Worm (Caenorhabditis elegans) whole organism, early embryonic: ENCODE data around the gene T22G5.1.

Source experiments
- B0310.2 ChIP-seq: sonication (generic microtip); optimal IDR thresholded peaks from 2 replicates; lab custom pipeline; 2016; ENCODE audit warnings: mild to moderate bottlenecking, missing genetic modification characterization, missing compliant biosample characterization
- F13C5.2 ChIP-seq: sonication (generic microtip); optimal IDR thresholded peaks from 2 replicates; lab custom pipeline; 2017; ENCODE audit warnings: mild to moderate bottlenecking, missing genetic modification characterization, inconsistent platforms, missing compliant biosample characterization
- aly-1 ChIP-seq: sonication (generic microtip); optimal IDR thresholded peaks from 2 replicates; lab custom pipeline; 2016; ENCODE audit warnings: missing genetic modification characterization, missing compliant biosample characterization
- ama-1 ChIP-seq: fragments of 150-350 bp; optimal IDR thresholded peaks from 2 replicates; lab custom pipeline; 2014
- ceh-13 ChIP-seq: fragments of 200-800 bp; sonication (Bioruptor generic); optimal IDR thresholded peaks from 2 replicates; lab custom pipeline; 2018; ENCODE audit warnings: mild to moderate bottlenecking, missing genetic modification characterization, missing compliant biosample characterization
- ceh-36 ChIP-seq: sonication (generic microtip); optimal IDR thresholded peaks from 2 replicates; lab custom pipeline; 2016; ENCODE audit warnings: missing genetic modification characterization, inconsistent platforms, missing compliant biosample characterization
- ets-7 ChIP-seq: sonication (generic microtip); optimal IDR thresholded peaks from 2 replicates; lab custom pipeline; 2016; ENCODE audit warnings: missing genotype, missing genetic modification characterization, missing compliant biosample characterization
- flt-1 ChIP-seq: fragments of 200-800 bp; sonication (Bioruptor generic); IDR thresholded peaks from 2 replicates; pipeline ENCODE4 v1.3.6; 2022; ENCODE audit warnings: missing genetic modification characterization, missing compliant biosample characterization
- hmbx-1 ChIP-seq: sonication (generic microtip); optimal IDR thresholded peaks from 2 replicates; lab custom pipeline; 2016; ENCODE audit warnings: mild to moderate bottlenecking, missing genetic modification characterization, missing compliant biosample characterization
- hmg-4 ChIP-seq: fragments of 200-800 bp; sonication (Bioruptor generic); optimal IDR thresholded peaks from 2 replicates; lab custom pipeline; 2018; ENCODE audit warnings: mild to moderate bottlenecking, missing genetic modification characterization, missing compliant biosample characterization
- hnd-1 ChIP-seq: sonication (generic microtip); optimal IDR thresholded peaks from 2 replicates; lab custom pipeline; 2016; ENCODE audit warnings: missing genetic modification characterization, missing compliant biosample characterization
- pes-1 ChIP-seq: fragments of 200-800 bp; sonication (Bioruptor generic); IDR thresholded peaks from 2 replicates; pipeline ENCODE4 v1.3.6; 2022; ENCODE audit warnings: missing genetic modification reagents, missing genetic modification characterization, missing compliant biosample characterization
- scrt-1 ChIP-seq: fragments of 200-800 bp; sonication (Bioruptor generic); IDR thresholded peaks from 2 replicates; pipeline ENCODE4 v1.3.6; 2022; ENCODE audit warnings: missing genetic modification characterization, missing compliant biosample characterization
- sea-1 ChIP-seq: fragments of 200-800 bp; sonication (Bioruptor generic); conservative IDR thresholded peaks from 2 replicates; pipeline ENCODE4 v1.3.6; 2022; ENCODE audit warnings: missing genetic modification characterization, missing compliant biosample characterization
- tbx-11 ChIP-seq: fragments of 200-800 bp; sonication (Bioruptor generic); IDR thresholded peaks from 2 replicates; pipeline ENCODE4 v1.3.6; 2022; ENCODE audit warnings: missing genetic modification characterization, missing compliant biosample characterization
- tbx-37 ChIP-seq: fragments of 200-800 bp; sonication (Bioruptor generic); conservative IDR thresholded peaks from 2 replicates; pipeline ENCODE4 v1.3.6; 2022; ENCODE audit warnings: missing genetic modification reagents, missing genetic modification characterization, missing compliant biosample characterization
- tra-4 ChIP-seq: sonication (generic microtip); optimal IDR thresholded peaks from 2 replicates; lab custom pipeline; 2017; ENCODE audit warnings: missing genetic modification characterization, missing compliant biosample characterization

The T22G5.1 gene

DNA sequence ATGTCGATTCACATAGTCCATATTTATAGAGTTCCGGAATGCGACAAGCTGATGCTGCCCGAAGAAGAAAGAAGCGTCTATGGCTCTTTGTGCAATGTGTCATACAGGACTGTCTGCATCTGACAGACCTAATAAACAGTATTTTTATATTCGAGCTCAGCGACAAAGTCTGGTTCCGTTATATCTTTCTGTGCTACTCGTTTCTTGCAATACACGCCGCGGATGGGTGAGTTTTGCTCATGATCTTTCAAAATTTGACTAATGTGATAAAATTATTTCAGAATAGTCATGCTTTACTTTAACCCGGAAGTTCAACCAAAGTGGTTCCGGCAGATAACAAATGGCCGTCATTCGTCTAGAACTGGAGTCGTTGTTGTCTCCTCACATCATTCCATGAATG is 12.9 kb upstream of the T22G5.1 start:
- TF ChIP-seq sea-1 (GFP tag; lab: Robert Waterston, UW) (no peak), pes-1 (no peak), B0310.2 (tag; lab: Kevin White, UChicago) (no peak), hmg-4 (GFP tag; lab: Kevin White, UChicago) (no peak), hmbx-1 (tag; lab: Kevin White, UChicago) (no peak), tbx-37 (no peak), ceh-36 (no peak), ceh-13 (GFP tag; lab: Kevin White, UChicago) (no peak), aly-1 (tag; lab: Kevin White, UChicago) (no peak), tra-4 (tag; lab: Kevin White, UChicago) (no peak), hnd-1 (no peak), flt-1 (GFP tag; lab: Robert Waterston, UW) (no peak), tbx-11 (GFP tag; lab: Robert Waterston, UW) (no peak), scrt-1 (GFP tag; lab: Robert Waterston, UW) (no peak), ama-1 (lab: Kevin White, UChicago) (no peak)

- TF ChIP-seq F13C5.2 (tag; lab: Kevin White, UChicago) (no peak), aly-1 (tag; lab: Kevin White, UChicago) (no peak)
Measured at ce11 chrV:13866353-13866752, 10.3 kb upstream of the T22G5.1 start, which contains the start of gene nhr-175. Gene nhr-175, plus strand, starts transcription at chrV:13866691.

- TF ChIP-seq hmbx-1 (tag; lab: Kevin White, UChicago) (peak; percentile 30), B0310.2 (tag; lab: Kevin White, UChicago) (peak; percentile 10)
Measured at ce11 chrV:13868886-13869285, 7.7 kb upstream of the T22G5.1 start.

DNA sequence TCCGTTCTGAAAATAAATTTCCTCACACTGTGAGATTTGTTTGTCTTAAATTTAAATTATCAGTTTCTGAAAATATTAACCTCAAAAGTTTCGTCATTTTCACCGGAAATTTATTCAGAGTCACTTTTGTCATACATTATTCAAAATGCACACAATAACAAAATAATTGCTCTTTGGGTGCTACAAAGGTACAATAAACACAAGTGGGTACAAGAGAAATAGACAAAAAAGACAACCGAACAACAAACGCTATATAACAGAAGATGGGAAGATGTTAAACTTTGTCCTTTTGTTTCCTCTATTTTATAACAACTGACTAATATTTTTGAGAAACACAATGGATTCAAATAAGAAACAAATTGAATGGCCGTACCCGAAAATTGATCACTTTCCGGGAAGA is 7.1 kb upstream of the T22G5.1 start:
- TF ChIP-seq hnd-1 (no peak), tbx-11 (GFP tag; lab: Robert Waterston, UW) (no peak), ama-1 (lab: Kevin White, UChicago) (no peak), flt-1 (GFP tag; lab: Robert Waterston, UW) (no peak), ceh-13 (GFP tag; lab: Kevin White, UChicago) (no peak), ceh-36 (no peak), tbx-37 (no peak)

DNA sequence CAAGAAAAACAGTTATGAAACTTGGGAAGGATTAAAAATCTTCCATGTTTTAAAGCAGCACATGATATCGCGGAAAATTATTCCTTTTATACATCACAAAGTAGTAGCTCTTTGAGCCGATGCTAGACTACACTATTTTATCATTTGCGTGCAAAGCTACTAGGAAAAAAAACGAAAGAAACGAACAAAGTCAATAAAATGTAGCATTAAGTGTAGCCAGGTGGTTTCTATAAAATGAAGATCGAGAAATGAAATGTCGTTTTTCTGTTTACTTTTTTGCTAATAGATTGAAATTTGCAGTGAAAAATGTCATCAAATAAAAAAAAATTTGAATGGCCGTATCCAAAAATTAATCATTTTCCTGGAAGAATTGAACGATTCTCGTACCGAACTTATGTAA is 3.7 kb upstream of the T22G5.1 start, which contains the start of gene cpt-5:
Gene cpt-5, plus strand, starts transcription at position 301 of the 400 bp plus-strand sequence.
- no peak for TF ChIP-seq tbx-11 (GFP tag; lab: Robert Waterston, UW)
- no peak for TF ChIP-seq tbx-37
- TF ChIP-seq scrt-1 (GFP tag; lab: Robert Waterston, UW): no peak
- TF ChIP-seq B0310.2 (tag; lab: Kevin White, UChicago): no peak
- TF ChIP-seq ceh-13 (GFP tag; lab: Kevin White, UChicago): no peak
- TF ChIP-seq hmg-4 (GFP tag; lab: Kevin White, UChicago): no peak
- no peak for TF ChIP-seq tra-4 (tag; lab: Kevin White, UChicago)
- TF ChIP-seq aly-1 (tag; lab: Kevin White, UChicago): no peak
- no peak for TF ChIP-seq hnd-1

DNA sequence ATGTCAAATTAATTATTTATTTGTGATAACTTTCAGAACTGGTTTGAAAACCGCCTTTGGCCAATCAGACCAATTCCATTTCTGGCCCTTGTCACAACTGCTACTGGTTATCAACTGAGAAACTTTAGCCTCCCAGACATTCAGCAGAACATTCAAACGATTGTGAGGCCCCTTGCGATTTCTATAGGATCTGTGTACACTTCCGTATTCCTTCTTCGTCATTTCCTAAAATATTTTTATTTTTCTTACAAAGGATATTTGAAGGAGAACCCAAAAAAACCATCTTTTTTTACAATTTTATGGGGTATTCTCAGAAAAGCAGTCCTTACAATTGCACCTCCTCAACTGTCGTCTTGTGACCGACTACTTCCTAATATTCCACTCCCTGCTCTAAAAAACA is 3.3 kb upstream of the T22G5.1 start:
- no peak for TF ChIP-seq tbx-11 (GFP tag; lab: Robert Waterston, UW)
- no peak for TF ChIP-seq scrt-1 (GFP tag; lab: Robert Waterston, UW)
- TF ChIP-seq hmbx-1 (tag; lab: Kevin White, UChicago): no peak
- no peak for TF ChIP-seq flt-1 (GFP tag; lab: Robert Waterston, UW)
- no peak for TF ChIP-seq tbx-37
- TF ChIP-seq hmg-4 (GFP tag; lab: Kevin White, UChicago): no peak
- no peak for TF ChIP-seq ama-1 (lab: Kevin White, UChicago)
- TF ChIP-seq pes-1: no peak
- TF ChIP-seq tra-4 (tag; lab: Kevin White, UChicago): no peak
- no peak for TF ChIP-seq aly-1 (tag; lab: Kevin White, UChicago)
- no peak for TF ChIP-seq hnd-1
- TF ChIP-seq F13C5.2 (tag; lab: Kevin White, UChicago): no peak
- no peak for TF ChIP-seq ets-7
- no peak for TF ChIP-seq ceh-13 (GFP tag; lab: Kevin White, UChicago)
- no peak for TF ChIP-seq B0310.2 (tag; lab: Kevin White, UChicago)

DNA sequence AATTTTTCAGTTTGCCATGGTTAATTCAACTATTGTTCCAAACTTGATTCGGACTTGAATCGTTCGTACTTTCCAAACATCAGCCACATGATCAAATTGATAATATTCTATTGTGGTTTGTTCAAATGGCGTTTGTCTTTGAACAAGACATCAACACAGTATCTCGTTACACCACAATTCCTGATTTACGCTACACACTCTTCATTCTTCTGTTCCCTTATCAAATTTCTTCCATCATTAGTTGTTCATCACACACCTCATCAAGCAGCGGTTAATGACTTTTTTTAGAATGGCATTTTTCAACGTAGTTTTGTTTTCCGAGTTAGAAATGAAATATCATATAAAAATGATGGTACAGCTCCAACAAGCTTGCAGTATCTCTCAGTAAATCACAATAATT is 1.6 kb downstream of the T22G5.1 start:
- TF ChIP-seq tbx-11 (GFP tag; lab: Robert Waterston, UW) (no peak), pes-1 (no peak), ets-7 (no peak), tra-4 (tag; lab: Kevin White, UChicago) (no peak), B0310.2 (tag; lab: Kevin White, UChicago) (no peak), sea-1 (GFP tag; lab: Robert Waterston, UW) (no peak), hmg-4 (GFP tag; lab: Kevin White, UChicago) (no peak), ceh-13 (GFP tag; lab: Kevin White, UChicago) (no peak), aly-1 (tag; lab: Kevin White, UChicago) (no peak), flt-1 (GFP tag; lab: Robert Waterston, UW) (no peak), scrt-1 (GFP tag; lab: Robert Waterston, UW) (no peak), hnd-1 (no peak), ceh-36 (no peak), hmbx-1 (tag; lab: Kevin White, UChicago) (no peak), ama-1 (lab: Kevin White, UChicago) (no peak), F13C5.2 (tag; lab: Kevin White, UChicago) (no peak), tbx-37 (no peak)

DNA sequence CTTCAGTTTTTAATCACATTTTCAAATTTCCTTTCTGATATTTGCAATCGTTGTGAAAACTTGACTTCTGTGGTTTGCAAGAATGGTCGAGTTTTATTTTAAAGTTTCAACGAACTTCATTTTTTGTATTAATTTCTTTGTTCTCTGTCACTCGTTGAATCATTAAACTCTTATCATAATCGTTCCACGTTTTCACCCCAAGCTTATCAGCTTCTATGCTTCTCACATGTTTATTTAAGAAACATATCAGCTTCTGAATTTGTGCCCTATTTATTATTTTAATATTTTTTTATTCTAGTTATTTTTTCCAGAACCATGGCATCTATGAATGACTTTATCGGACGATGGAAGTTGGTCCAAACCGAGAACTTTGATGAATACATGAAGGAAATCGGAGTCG is 2.6 kb downstream of the T22G5.1 start, which contains the start of gene lbp-7:
Gene lbp-7, plus strand, starts transcription at position 312 of the 400 bp plus-strand sequence.
- TF ChIP-seq sea-1 (GFP tag; lab: Robert Waterston, UW) (no peak), ama-1 (lab: Kevin White, UChicago) (no peak), pes-1 (no peak), flt-1 (GFP tag; lab: Robert Waterston, UW) (no peak), hmbx-1 (tag; lab: Kevin White, UChicago) (no peak), tbx-37 (no peak), ceh-13 (GFP tag; lab: Kevin White, UChicago) (no peak), hnd-1 (no peak), tra-4 (tag; lab: Kevin White, UChicago) (no peak), B0310.2 (tag; lab: Kevin White, UChicago) (no peak), tbx-11 (GFP tag; lab: Robert Waterston, UW) (no peak), hmg-4 (GFP tag; lab: Kevin White, UChicago) (no peak), scrt-1 (GFP tag; lab: Robert Waterston, UW) (no peak), F13C5.2 (tag; lab: Kevin White, UChicago) (no peak)
